Fruit fly (Drosophila melanogaster): ENCODE measurements around the gene SelR.
A peak's percentile ranks its signal among the peaks of the same experiment; 100 is the strongest.

The SelR gene

dm6 chr3R:10832526-10833165 lies 35.8 kb downstream of the SelR start (continued):
- TF ChIP-seq CG18764 (GFP tag; optimal IDR thresholded peaks at IDR 0.05) (no peak), CG31388 (GFP tag; optimal IDR thresholded peaks at IDR 0.05) (no peak), sug (tag; optimal IDR thresholded peaks at IDR 0.05) (no peak), ATbp (GFP tag; optimal IDR thresholded peaks at IDR 0.05) (peak; percentile 1), nerfin-1 (tag; optimal IDR thresholded peaks at IDR 0.05) (no peak), Ets97D (GFP tag; optimal IDR thresholded peaks at IDR 0.05) (no peak), sisA (GFP tag; IDR thresholded peaks at IDR 0.05) (peak; percentile 56), ase (GFP tag; IDR thresholded peaks at IDR 0.05) (0 out of 3 replicates have a peak, but pooled peaks have one; percentile 17), Gsc (GFP tag; IDR thresholded peaks at IDR 0.05) (peak; percentile 9; the same call in 1 of the 2 replicates), CG31441 (GFP tag; IDR thresholded peaks at IDR 0.05) (peak; percentile 42; the same call in 1 of the 2 replicates), CHES-1-like (GFP tag; optimal IDR thresholded peaks at IDR 0.05) (no peak), bsh (GFP tag; optimal IDR thresholded peaks at IDR 0.05) (peak in 1 of 2 experiments; percentile 67), Nf-YC (tag; optimal IDR thresholded peaks at IDR 0.05) (no peak), CG17361 (GFP tag; IDR thresholded peaks at IDR 0.05) (no peak), CG12071 (GFP tag; optimal IDR thresholded peaks at IDR 0.05) (no peak), PHDP (tag; optimal IDR thresholded peaks at IDR 0.05) (no peak), CG12236 (GFP tag; optimal IDR thresholded peaks at IDR 0.05) (no peak), Dbx (GFP tag; IDR thresholded peaks at IDR 0.05) (no peak), Optix (GFP tag; IDR thresholded peaks at IDR 0.05) (no peak), Med (GFP tag) (peak; percentile 59), gfzf (GFP tag; optimal IDR thresholded peaks at IDR 0.05) (no peak), Xrp1 (GFP tag; IDR thresholded peaks at IDR 0.05) (no peak), luna (GFP tag; optimal IDR thresholded peaks at IDR 0.05) (no peak), CG7987 (GFP tag; optimal IDR thresholded peaks at IDR 0.05) (no peak), CG3726 (GFP tag; IDR thresholded peaks at IDR 0.05) (no peak), CG16813 (GFP tag; IDR thresholded peaks at IDR 0.05; ENCODE audit: partially characterized antibody) (no peak), Hand (GFP tag; optimal IDR thresholded peaks at IDR 0.05) (no peak), CG8089 (GFP tag; optimal IDR thresholded peaks at IDR 0.05) (no peak), Rfx (GFP tag; IDR thresholded peaks at IDR 0.05) (no peak), pho (GFP tag; optimal IDR thresholded peaks at IDR 0.05) (no peak), tin (GFP tag; optimal IDR thresholded peaks at IDR 0.05) (no peak), Doc2 (GFP tag; IDR thresholded peaks at IDR 0.05) (no peak), CG10274 (GFP tag; optimal IDR thresholded peaks at IDR 0.05) (no peak), CG17385 (GFP tag; optimal IDR thresholded peaks at IDR 0.05) (no peak), Blimp-1 (GFP tag; optimal IDR thresholded peaks at IDR 0.05) (peak; percentile 17), Oaz (GFP tag; IDR thresholded peaks at IDR 0.05) (no peak), pb (GFP tag; optimal IDR thresholded peaks at IDR 0.05) (no peak), Drgx (GFP tag; IDR thresholded peaks at IDR 0.05) (peak; percentile 96), Hr78 (GFP tag; optimal IDR thresholded peaks at IDR 0.05) (no peak), crc (GFP tag; optimal IDR thresholded peaks at IDR 0.05) (no peak), chinmo (GFP tag; IDR thresholded peaks at IDR 0.05; ENCODE audit: partially characterized antibody) (no peak), hb (GFP tag; IDR thresholded peaks at IDR 0.05; ENCODE audit: partially characterized antibody) (no peak), CG34422 (GFP tag; IDR thresholded peaks at IDR 0.05) (0 out of 3 replicates have a peak, but pooled peaks have one; percentile 16), run (tag; optimal IDR thresholded peaks at IDR 0.05) (no peak), CG1233 (GFP tag; optimal IDR thresholded peaks at IDR 0.05) (no peak), chif (GFP tag; optimal IDR thresholded peaks at IDR 0.05) (peak in 1 of 2 experiments; percentile 10), CG14710 (tag; optimal IDR thresholded peaks at IDR 0.05) (no peak), dm (GFP tag; optimal IDR thresholded peaks at IDR 0.05) (no peak), Hr3 (GFP tag; optimal IDR thresholded peaks at IDR 0.05) (no peak), chn (GFP tag; optimal IDR thresholded peaks at IDR 0.05) (no peak)

All from whole organism, embryonic.